Worm (Caenorhabditis elegans): ENCODE measurements around the gene R09H10.1.

- TF ChIP-seq him-1 (tag; optimal IDR thresholded peaks at IDR 0.05) (no peak), W03F9.2 (tag; optimal IDR thresholded peaks at IDR 0.05) (no peak)
Observed at ce11 chrIV:10589072-10589471, 11.0 kb upstream of the R09H10.1 start, which contains the start of gene C43F9.4.
